Worm (Caenorhabditis elegans) whole organism, L4 larva: ENCODE measurements around the gene F54C8.1.

ENCODE experiments used
- F44E2.7 ChIP-seq: fragments of 200-800 bp; sonication (Bioruptor generic); IDR thresholded peaks from 2 replicates; pipeline ENCODE4 v2.1.2; 2022; ENCODE audit warnings: missing genetic modification characterization, missing compliant biosample characterization
- Y105C5A.15 ChIP-seq: fragments of 200-800 bp; sonication (Bioruptor generic); IDR thresholded peaks from 2 replicates; pipeline ENCODE4 v1.3.6; 2022; ENCODE audit warnings: missing genetic modification characterization, missing compliant biosample characterization
- ceh-28 ChIP-seq: fragments of 150-350 bp; optimal IDR thresholded peaks from 2 replicates; lab custom pipeline; 2014; ENCODE audit warnings: missing biosample characterization, missing genetic modification reagents, missing genetic modification characterization
- dmd-9 ChIP-seq: fragments of 200-800 bp; sonication (Bioruptor generic); IDR thresholded peaks from 2 replicates; pipeline ENCODE4 v1.3.6; 2022; ENCODE audit warnings: missing genetic modification reagents, missing genetic modification characterization, missing compliant biosample characterization
- egl-27 ChIP-seq: sonication (generic microtip); optimal IDR thresholded peaks from 3 replicates; lab custom pipeline; 2017; ENCODE audit warnings: missing biosample characterization, missing genetic modification reagents, missing genetic modification characterization
- lir-3 ChIP-seq: sonication (generic microtip); optimal IDR thresholded peaks from 2 replicates; lab custom pipeline; 2016; ENCODE audit warnings: mild to moderate bottlenecking, missing genetic modification characterization, missing compliant biosample characterization
- mep-1 ChIP-seq: fragments of 150-350 bp; sonication (generic microtip); optimal IDR thresholded peaks from 3 replicates; lab custom pipeline; 2014; ENCODE audit warnings: missing biosample characterization, missing genetic modification characterization
- nhr-111 ChIP-seq: fragments of 200-800 bp; sonication (Bioruptor generic); optimal IDR thresholded peaks from 2 replicates; lab custom pipeline; 2018; ENCODE audit warnings: mild to moderate bottlenecking, missing genetic modification characterization, missing compliant biosample characterization
- rbr-2 ChIP-seq: sonication (generic microtip); optimal IDR thresholded peaks from 2 replicates; lab custom pipeline; 2016; ENCODE audit warnings: missing genotype, missing genetic modification characterization, missing compliant biosample characterization
- unc-62 ChIP-seq, 3 experiments: fragments of 150-350 bp in 1 of 3; sonication (generic microtip); optimal IDR thresholded peaks in 2 of 3; peaks in 1 of 3; 1 replicate in 1 of 3; 2 replicates in 2 of 3; lab custom pipeline; 2014 to 2017; ENCODE audit warnings: missing biosample characterization in 3 of 3, missing genetic modification characterization in 3 of 3, missing genetic modification reagents in 3 of 3, missing genotype in 1 of 3

F54C8.1 gene

DNA sequence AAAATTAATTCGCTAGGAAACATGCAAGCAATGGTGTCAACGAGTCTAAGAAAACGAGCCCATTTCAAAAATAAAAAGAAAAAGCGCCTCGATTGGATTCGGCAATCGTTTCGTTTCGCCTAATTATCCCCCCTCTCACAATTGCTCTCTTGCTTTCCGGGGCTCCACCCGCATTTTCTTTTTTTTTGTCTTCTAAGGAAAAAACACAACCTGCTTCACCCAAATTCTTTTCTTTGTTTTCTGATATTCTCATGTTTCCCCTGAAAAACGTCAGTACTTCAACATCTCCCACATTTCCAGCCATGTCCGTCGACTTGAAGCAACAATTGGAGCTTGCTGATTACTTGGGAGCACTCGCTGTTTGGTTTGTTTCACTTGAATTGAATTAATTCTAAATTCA is 48.9 kb downstream of the F54C8.1 start, which contains the start of gene nlp-36:
TSS of gene nlp-36 (plus strand) at position 301 of the 400 bp plus-strand sequence.
- TF ChIP-seq Y105C5A.15 (GFP tag; lab: Robert Waterston, UW) (no peak), ceh-28 (tag; lab: Kevin White, UChicago) (no peak), nhr-111 (GFP tag; lab: Kevin White, UChicago) (no peak), lir-3 (tag; lab: Kevin White, UChicago) (no peak), F44E2.7 (GFP tag; lab: Robert Waterston, UW) (no peak), dmd-9 (GFP tag; lab: Robert Waterston, UW) (no peak)

DNA sequence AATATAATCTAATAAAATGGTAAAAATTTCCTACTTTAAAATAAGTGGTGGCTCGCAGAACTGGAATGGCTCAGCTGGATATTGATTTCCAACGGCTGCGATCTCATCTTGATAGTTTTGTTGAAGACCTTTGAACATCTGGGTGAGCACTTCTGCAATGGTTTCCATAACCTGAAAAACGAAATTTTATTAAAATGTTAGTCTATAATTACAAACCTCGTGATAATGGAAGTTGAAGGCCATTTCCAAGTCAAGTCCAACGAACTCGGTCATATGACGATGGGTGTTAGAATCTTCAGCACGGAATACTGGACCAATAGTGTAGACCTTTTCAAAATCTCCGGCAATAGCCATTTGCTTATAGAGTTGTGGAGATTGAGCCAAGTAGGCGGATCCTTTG is 50.3 kb downstream of the F54C8.1 start:
- TF ChIP-seq mep-1 (tag; lab: Kevin White, UChicago) (no peak), egl-27 (no peak), unc-62 (GFP tag; optimal IDR thresholded peaks at IDR 0.05 in 1 of 2; lab: Kevin White, UChicago) (peak in 1 of 2 experiments; percentile 10), unc-62 (tag; optimal IDR thresholded peaks at IDR 0.05; lab: Kevin White, UChicago) (no peak), rbr-2 (tag; lab: Kevin White, UChicago) (no peak)
